Fruit fly (Drosophila melanogaster) S2 (cell line): Measurements from ENCODE around the gene CG42781.

Source experiments
- CG8478 ChIP-seq: fragments of >200 bp; optimal IDR thresholded peaks from 2 replicates; lab custom pipeline; 2018
- CTCF ChIP-seq, 2 experiments: fragments of >200 bp; optimal IDR thresholded peaks; 2 replicates each; lab custom pipeline; 2018

- TF ChIP-seq CG8478 (no peak), CTCF (optimal IDR thresholded peaks at IDR 0.05; lab: Kevin White, UChicago) (no peak)
Observed at dm6 chrX:7416953-7417352, 34.2 kb upstream of the CG42781 start, which contains the start of gene CG34337.
